Fruit fly (Drosophila melanogaster): ENCODE measurements around the gene png.
A peak's percentile ranks its signal among the peaks of the same experiment; 100 is the strongest.

Gene png

dm6 chrX:1341944-1342392 is 15.4 kb downstream of the png start, which contains the start of gene Naa30A (continued):
- TF ChIP-seq D19A (tag; optimal IDR thresholded peaks at IDR 0.05) = no peak
- peak; percentile 43 for TF ChIP-seq nmo (GFP tag; optimal IDR thresholded peaks at IDR 0.05)
- TF ChIP-seq otp (GFP tag; IDR thresholded peaks at IDR 0.05) = no peak
- no peak for TF ChIP-seq CG7839 (tag; optimal IDR thresholded peaks at IDR 0.05)
- no peak for TF ChIP-seq HHEX (GFP tag; optimal IDR thresholded peaks at IDR 0.05)
- peak; percentile 92 for TF ChIP-seq hbn (GFP tag; IDR thresholded peaks at IDR 0.05; ENCODE audit: partially characterized antibody)
- TF ChIP-seq stwl (tag; optimal IDR thresholded peaks at IDR 0.05) = peak; percentile 67
- no peak for TF ChIP-seq sima (GFP tag; optimal IDR thresholded peaks at IDR 0.05)
- TF ChIP-seq Deaf1 (tag; optimal IDR thresholded peaks at IDR 0.05) = peak; percentile 8
- TF ChIP-seq CG11247 (GFP tag; IDR thresholded peaks at IDR 0.05) = no peak
- no peak for TF ChIP-seq fru (optimal IDR thresholded peaks at IDR 0.05)
- no peak for TF ChIP-seq ro (GFP tag; IDR thresholded peaks at IDR 0.05)
- TF ChIP-seq zen2 (GFP tag; IDR thresholded peaks at IDR 0.05; ENCODE audit: partially characterized antibody) = peak; percentile 87
- no peak for TF ChIP-seq C15 (GFP tag; IDR thresholded peaks at IDR 0.05)
- TF ChIP-seq CG34422 (GFP tag; IDR thresholded peaks at IDR 0.05) = 0 out of 3 replicates have a peak, but pooled peaks have one; percentile 15
- TF ChIP-seq CG30020 (tag; optimal IDR thresholded peaks at IDR 0.05) = peak; percentile 21
- no peak for TF ChIP-seq CG12769 (tag; optimal IDR thresholded peaks at IDR 0.05)
- no peak for TF ChIP-seq CG12071 (GFP tag; optimal IDR thresholded peaks at IDR 0.05)
- TF ChIP-seq CG18262 (tag; optimal IDR thresholded peaks at IDR 0.05) = peak; percentile 16
- TF ChIP-seq Ets97D (GFP tag; optimal IDR thresholded peaks at IDR 0.05) = peak; percentile 18
- peak; percentile 38 for TF ChIP-seq YL-1 (GFP tag; optimal IDR thresholded peaks at IDR 0.05)
- TF ChIP-seq CG7372 (GFP tag; IDR thresholded peaks at IDR 0.05) = no peak
- no peak for TF ChIP-seq Atf6 (GFP tag; IDR thresholded peaks at IDR 0.05)
- peak; percentile 52; the same call in 2 of the 3 replicates for TF ChIP-seq row (GFP tag; IDR thresholded peaks at IDR 0.05)
- TF ChIP-seq CG3995 (GFP tag; optimal IDR thresholded peaks at IDR 0.05) = peak; percentile 84
- peak; percentile 96 for TF ChIP-seq unc-4 (GFP tag; IDR thresholded peaks at IDR 0.05; ENCODE audit: partially characterized antibody)
- TF ChIP-seq CG9437 (GFP tag; optimal IDR thresholded peaks at IDR 0.05) = peak; percentile 17
- no peak for TF ChIP-seq pan (optimal IDR thresholded peaks at IDR 0.05)
- no peak for TF ChIP-seq pan (GFP tag; optimal IDR thresholded peaks at IDR 0.05 in 1 of 2, IDR thresholded peaks at IDR 0.05 in 1 of 2)
- no peak for TF ChIP-seq CG8359 (GFP tag; optimal IDR thresholded peaks at IDR 0.05; ENCODE audit: borderline replicate concordance)
- peak; percentile 49 for TF ChIP-seq E2f2 (GFP tag; IDR thresholded peaks at IDR 0.05)
- no peak for TF ChIP-seq CG17385 (GFP tag; optimal IDR thresholded peaks at IDR 0.05)
- peak; percentile 94 for TF ChIP-seq nerfin-2 (GFP tag; IDR thresholded peaks at IDR 0.05; ENCODE audit: partially characterized antibody)
- peak; percentile 26 for TF ChIP-seq Fer1 (GFP tag; optimal IDR thresholded peaks at IDR 0.05)
- no peak for TF ChIP-seq cato (GFP tag; optimal IDR thresholded peaks at IDR 0.05; ENCODE audit: borderline replicate concordance)
- TF ChIP-seq CG6683 (GFP tag; optimal IDR thresholded peaks at IDR 0.05) = no peak
- no peak for TF ChIP-seq maf-S (GFP tag; optimal IDR thresholded peaks at IDR 0.05)
- peak; percentile 27 for TF ChIP-seq CG13296 (GFP tag; optimal IDR thresholded peaks at IDR 0.05)
- peak; percentile 97 for TF ChIP-seq bbx (GFP tag; IDR thresholded peaks at IDR 0.05; ENCODE audit: partially characterized antibody)
- TF ChIP-seq CG12236 (GFP tag; optimal IDR thresholded peaks at IDR 0.05) = no peak
- no peak for TF ChIP-seq fu2 (GFP tag; optimal IDR thresholded peaks at IDR 0.05)
- TF ChIP-seq Hand (GFP tag; optimal IDR thresholded peaks at IDR 0.05) = no peak
- peak; percentile 96 for TF ChIP-seq chinmo (GFP tag; IDR thresholded peaks at IDR 0.05; ENCODE audit: partially characterized antibody)
- peak; percentile 48 for TF ChIP-seq CG17186 (GFP tag; optimal IDR thresholded peaks at IDR 0.05)
- no peak for TF ChIP-seq dm (GFP tag; optimal IDR thresholded peaks at IDR 0.05)
- TF ChIP-seq toy (GFP tag; IDR thresholded peaks at IDR 0.05) = no peak
- TF ChIP-seq lov (optimal IDR thresholded peaks at IDR 0.05) = no peak
- no peak for TF ChIP-seq lov (GFP tag; IDR thresholded peaks at IDR 0.05)
- peak; percentile 47 for TF ChIP-seq grau (tag; optimal IDR thresholded peaks at IDR 0.05)
- peak; percentile 97 for TF ChIP-seq mld (GFP tag; IDR thresholded peaks at IDR 0.05; ENCODE audit: partially characterized antibody)
- no peak for TF ChIP-seq CG18599 (GFP tag; optimal IDR thresholded peaks at IDR 0.05)
